Worm (Caenorhabditis elegans): Measurements from ENCODE around the gene T10B10.4.

DNA sequence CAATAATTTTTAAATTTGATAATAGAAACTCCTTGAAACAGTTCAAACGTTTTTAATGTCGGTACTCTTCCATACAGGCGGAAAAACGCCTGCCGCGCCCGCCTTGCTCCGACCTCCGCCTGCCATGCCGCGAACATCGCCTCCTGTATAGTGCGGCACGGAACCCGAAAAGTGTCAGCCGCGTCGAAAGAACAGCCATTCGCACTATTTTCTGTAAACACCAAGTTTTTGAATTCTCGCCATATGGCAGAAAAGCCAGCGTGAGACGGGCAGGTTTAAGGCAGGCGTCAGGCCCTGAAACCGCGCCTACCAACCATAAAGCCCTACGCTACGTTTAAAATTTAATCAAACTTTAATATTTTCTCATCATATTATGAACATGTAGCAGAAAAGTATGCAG is 32.9 kb downstream of the T10B10.4 start:
- TF ChIP-seq unc-3 (GFP tag; conservative IDR thresholded peaks at IDR 0.05) (no peak), unc-3 (tag; optimal IDR thresholded peaks at IDR 0.05) (no peak), ceh-30 (tag; optimal IDR thresholded peaks at IDR 0.05) (no peak), pag-3 (tag; optimal IDR thresholded peaks at IDR 0.05; ENCODE audit: borderline replicate concordance) (no peak), ref-2 (tag; optimal IDR thresholded peaks at IDR 0.05) (no peak)
